Fruit fly (Drosophila melanogaster): ENCODE data around the gene cutlet.

Gene cutlet

DNA sequence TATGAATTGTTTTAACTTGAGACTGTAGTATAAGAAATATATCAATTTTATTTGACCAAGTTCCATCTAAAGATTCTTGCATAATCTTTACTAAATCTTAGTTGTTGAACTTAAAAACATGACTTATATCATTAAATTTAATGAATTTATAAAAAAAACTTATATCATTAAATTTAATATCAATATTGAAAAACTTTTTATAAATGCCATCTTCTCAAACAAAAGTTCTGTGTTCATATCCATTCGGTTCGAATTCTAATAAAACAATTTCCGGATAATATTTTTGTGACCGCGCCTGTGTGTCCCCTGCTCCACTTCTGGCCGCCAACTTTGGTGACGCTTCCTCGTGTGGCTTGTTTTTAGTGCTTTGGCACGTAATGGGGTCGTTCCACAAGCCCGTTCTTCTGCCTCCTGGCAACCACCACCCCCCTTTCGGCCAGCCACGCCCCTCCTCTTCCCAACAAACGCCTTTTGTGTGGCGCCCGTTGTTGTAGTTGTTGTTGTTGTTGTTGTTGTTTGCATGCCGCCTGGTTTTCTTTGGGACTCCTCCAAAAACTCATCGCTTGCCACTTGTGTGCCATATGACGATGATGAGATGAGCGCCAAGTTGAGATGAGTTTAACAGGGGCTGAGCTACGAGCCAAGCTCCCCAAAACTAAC, 25.6 kb upstream of the cutlet start (continued):
- no peak for TF ChIP-seq CG10267 (tag; optimal IDR thresholded peaks at IDR 0.05)
- TF ChIP-seq CG6654 (GFP tag; optimal IDR thresholded peaks at IDR 0.05): no peak
- TF ChIP-seq bbx (GFP tag; IDR thresholded peaks at IDR 0.05; ENCODE audit: partially characterized antibody): no peak
- TF ChIP-seq CG4328 (GFP tag; optimal IDR thresholded peaks at IDR 0.05): no peak
- no peak for TF ChIP-seq Pdp1 (GFP tag; optimal IDR thresholded peaks at IDR 0.05)
- TF ChIP-seq Eip74EF (GFP tag; optimal IDR thresholded peaks at IDR 0.05): no peak
- TF ChIP-seq exex (tag; optimal IDR thresholded peaks at IDR 0.05): no peak
- TF ChIP-seq tin (GFP tag; optimal IDR thresholded peaks at IDR 0.05): no peak
- TF ChIP-seq pan (optimal IDR thresholded peaks at IDR 0.05): no peak
- TF ChIP-seq pan (GFP tag; optimal IDR thresholded peaks at IDR 0.05 in 1 of 2, IDR thresholded peaks at IDR 0.05 in 1 of 2): no peak
- no peak for TF ChIP-seq slou (GFP tag; optimal IDR thresholded peaks at IDR 0.05)
- no peak for TF ChIP-seq stc (GFP tag; IDR thresholded peaks at IDR 0.05)
- no peak for TF ChIP-seq pho (GFP tag; optimal IDR thresholded peaks at IDR 0.05)
- TF ChIP-seq CG17912 (GFP tag; optimal IDR thresholded peaks at IDR 0.05): no peak
- no peak for TF ChIP-seq btn (GFP tag; optimal IDR thresholded peaks at IDR 0.05)
- no peak for TF ChIP-seq pita (GFP tag; optimal IDR thresholded peaks at IDR 0.05)
- TF ChIP-seq CG17568 (GFP tag; optimal IDR thresholded peaks at IDR 0.05): no peak
- TF ChIP-seq CG13123 (GFP tag; optimal IDR thresholded peaks at IDR 0.05): no peak
- no peak for TF ChIP-seq Dfd (GFP tag; optimal IDR thresholded peaks at IDR 0.05)
- no peak for TF ChIP-seq Dek (tag; optimal IDR thresholded peaks at IDR 0.05)
- TF ChIP-seq CG34422 (GFP tag; IDR thresholded peaks at IDR 0.05): no peak
- TF ChIP-seq Lhr (GFP tag; optimal IDR thresholded peaks at IDR 0.05): no peak
- no peak for TF ChIP-seq Rx (GFP tag; IDR thresholded peaks at IDR 0.05)
- no peak for TF ChIP-seq yki (optimal IDR thresholded peaks at IDR 0.05)
- no peak for TF ChIP-seq YL-1 (GFP tag; optimal IDR thresholded peaks at IDR 0.05)
- TF ChIP-seq B-H1 (GFP tag; IDR thresholded peaks at IDR 0.05): no peak
- no peak for TF ChIP-seq CG33213 (GFP tag; optimal IDR thresholded peaks at IDR 0.05)
- peak; percentile 3 for TF ChIP-seq Hr3 (GFP tag; optimal IDR thresholded peaks at IDR 0.05)
- peak; percentile 28 for TF ChIP-seq CoRest (tag; optimal IDR thresholded peaks at IDR 0.05)
- TF ChIP-seq ATbp (GFP tag; optimal IDR thresholded peaks at IDR 0.05): no peak
- TF ChIP-seq peb (GFP tag; IDR thresholded peaks at IDR 0.05): no peak
- TF ChIP-seq CG17612 (GFP tag; IDR thresholded peaks at IDR 0.05): no peak
- TF ChIP-seq CG11504 (tag; optimal IDR thresholded peaks at IDR 0.05): peak; percentile 47
- peak; percentile 43 for TF ChIP-seq CG7556 (GFP tag; optimal IDR thresholded peaks at IDR 0.05)
- no peak for TF ChIP-seq corto (GFP tag; optimal IDR thresholded peaks at IDR 0.05)
- TF ChIP-seq B-H2 (GFP tag; optimal IDR thresholded peaks at IDR 0.05): no peak
- TF ChIP-seq Xrp1 (GFP tag; IDR thresholded peaks at IDR 0.05): no peak
- TF ChIP-seq Side (GFP tag; optimal IDR thresholded peaks at IDR 0.05): no peak
- TF ChIP-seq phol (tag; optimal IDR thresholded peaks at IDR 0.05): no peak
- no peak for TF ChIP-seq Sox100B (GFP tag; optimal IDR thresholded peaks at IDR 0.05)
- no peak for TF ChIP-seq CG14710 (tag; optimal IDR thresholded peaks at IDR 0.05)
- TF ChIP-seq CG3838 (GFP tag; optimal IDR thresholded peaks at IDR 0.05): no peak
- TF ChIP-seq CG10979 (tag; optimal IDR thresholded peaks at IDR 0.05): no peak
- TF ChIP-seq ara (GFP tag; IDR thresholded peaks at IDR 0.05): no peak
- peak; percentile 53 for TF ChIP-seq gem (tag; optimal IDR thresholded peaks at IDR 0.05)
- TF ChIP-seq Dref (GFP tag; IDR thresholded peaks at IDR 0.05): no peak
- TF ChIP-seq grau (tag; optimal IDR thresholded peaks at IDR 0.05): peak; percentile 25
- peak; percentile 1 for TF ChIP-seq CG2712 (tag; optimal IDR thresholded peaks at IDR 0.05)
- peak; percentile 3 for TF ChIP-seq Meics (GFP tag; optimal IDR thresholded peaks at IDR 0.05)
- no peak for TF ChIP-seq unpg (GFP tag; optimal IDR thresholded peaks at IDR 0.05)
- no peak for TF ChIP-seq CG12744 (GFP tag; optimal IDR thresholded peaks at IDR 0.05)

All from whole organism, embryonic.